Fruit fly (Drosophila melanogaster): Measurements from ENCODE around the gene CG42816.

CG42816 gene

DNA sequence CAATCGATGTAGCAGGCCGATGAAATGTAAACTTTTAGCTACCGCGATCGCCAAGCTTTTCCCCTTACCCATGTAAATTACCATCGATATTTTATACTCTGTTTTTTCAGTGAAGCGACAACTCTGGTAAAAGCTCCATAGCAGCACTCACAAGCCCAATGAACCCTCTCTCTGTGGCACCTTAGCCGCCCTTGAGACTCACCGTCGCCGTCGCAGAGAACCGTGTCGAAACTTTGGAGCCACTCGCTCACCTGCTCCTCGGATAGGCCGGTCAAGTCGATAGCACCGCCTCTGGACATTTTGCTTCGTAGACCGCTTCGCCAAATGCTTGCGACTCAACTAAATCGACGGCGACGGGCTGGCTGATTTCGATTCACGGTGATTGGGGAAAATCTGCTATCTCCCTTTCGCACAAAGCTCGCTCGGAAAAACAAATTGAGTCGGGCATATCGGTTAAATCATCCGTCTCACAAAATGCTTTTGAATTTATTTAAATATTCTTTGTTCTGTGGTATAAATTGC lies 43.8 kb upstream of the CG42816 start, which contains the start of gene CG5577 (continued):
- TF ChIP-seq Bgb (GFP tag; IDR thresholded peaks at IDR 0.05; ENCODE audit: partially characterized antibody) (peak; percentile 74), CG11456 (GFP tag; IDR thresholded peaks at IDR 0.05) (0 out of 3 replicates have a peak, but pooled peaks have one; percentile 21), cwo (GFP tag; optimal IDR thresholded peaks at IDR 0.05) (peak; percentile 40), ftz-f1 (GFP tag; optimal IDR thresholded peaks at IDR 0.05) (peak; percentile 98), crol (GFP tag; IDR thresholded peaks at IDR 0.05) (peak; percentile 28; the same call in 1 of the 2 replicates), Ada2b (GFP tag; IDR thresholded peaks at IDR 0.05) (peak; percentile 25; the same call in 1 of the 2 replicates), CG14014 (GFP tag; IDR thresholded peaks at IDR 0.05) (peak; percentile 32; the same call in 1 of the 2 replicates), CG11695 (GFP tag; IDR thresholded peaks at IDR 0.05) (no peak), CG7556 (GFP tag; optimal IDR thresholded peaks at IDR 0.05) (no peak), CG15269 (tag; optimal IDR thresholded peaks at IDR 0.05) (peak; percentile 27), eve (GFP tag; optimal IDR thresholded peaks at IDR 0.05) (no peak), CG42726 (GFP tag; IDR thresholded peaks at IDR 0.05; ENCODE audit: partially characterized antibody) (peak; percentile 39; the same call in 1 of the 2 replicates), chm (GFP tag; IDR thresholded peaks at IDR 0.05) (no peak), CG6765 (GFP tag; optimal IDR thresholded peaks at IDR 0.05) (no peak), CG34422 (GFP tag; IDR thresholded peaks at IDR 0.05) (peak; percentile 41; the same call in 1 of the 3 replicates), YL-1 (GFP tag; optimal IDR thresholded peaks at IDR 0.05) (no peak), CG6175 (GFP tag; IDR thresholded peaks at IDR 0.05) (peak; percentile 97), lov (optimal IDR thresholded peaks at IDR 0.05) (no peak), lov (GFP tag; IDR thresholded peaks at IDR 0.05) (0 out of 3 replicates have a peak, but pooled peaks have one; percentile 9), schlank (tag; optimal IDR thresholded peaks at IDR 0.05) (no peak), CG17361 (GFP tag; IDR thresholded peaks at IDR 0.05) (no peak), Elba2 (GFP tag; optimal IDR thresholded peaks at IDR 0.05) (no peak), CG13894 (tag; optimal IDR thresholded peaks at IDR 0.05) (peak; percentile 53), BEAF-32 (GFP tag; optimal IDR thresholded peaks at IDR 0.05) (peak; percentile 60), Drgx (GFP tag; IDR thresholded peaks at IDR 0.05) (no peak), MBD-R2 (GFP tag; IDR thresholded peaks at IDR 0.05) (peak; percentile 15; the same call in 1 of the 2 replicates), CG12769 (tag; optimal IDR thresholded peaks at IDR 0.05) (peak; percentile 82), ken (GFP tag; IDR thresholded peaks at IDR 0.05) (no peak), pzg (GFP tag; optimal IDR thresholded peaks at IDR 0.05) (peak; percentile 36), Atf-2 (GFP tag; optimal IDR thresholded peaks at IDR 0.05) (no peak)

DNA sequence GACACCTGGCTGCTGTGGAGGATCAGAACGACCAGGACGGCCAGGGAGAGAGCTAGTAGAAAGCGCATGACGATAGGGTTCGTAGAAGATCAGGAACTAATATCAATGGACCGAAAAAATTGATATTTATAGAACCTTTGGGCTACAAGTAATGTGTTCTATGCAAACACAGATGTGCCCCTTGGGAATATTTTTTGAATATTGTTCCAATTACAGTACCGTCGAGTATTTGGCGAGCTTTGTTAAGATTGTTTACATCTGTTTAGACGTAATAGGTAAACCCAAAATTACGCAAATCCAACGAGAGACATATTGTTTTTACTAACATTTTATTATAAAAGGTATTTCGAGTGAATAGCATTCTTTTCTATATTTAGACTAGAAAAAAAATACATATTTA lies 37.7 kb upstream of the CG42816 start, which contains the start of gene CG32189:
Gene CG32189, minus strand, starts transcription at position 101 of the 400 bp plus-strand sequence.
- TF ChIP-seq Fer2 (tag; optimal IDR thresholded peaks at IDR 0.05) (no peak), Sox102F (GFP tag; optimal IDR thresholded peaks at IDR 0.05) (no peak), Awh (GFP tag; IDR thresholded peaks at IDR 0.05) (no peak), CG8478 (optimal IDR thresholded peaks at IDR 0.05) (no peak), aop (GFP tag; IDR thresholded peaks at IDR 0.05) (no peak), CG4424 (GFP tag; optimal IDR thresholded peaks at IDR 0.05) (no peak), CG6175 (GFP tag; IDR thresholded peaks at IDR 0.05) (no peak), Ets97D (GFP tag; optimal IDR thresholded peaks at IDR 0.05) (no peak), CG17385 (GFP tag; optimal IDR thresholded peaks at IDR 0.05) (no peak), chinmo (GFP tag; IDR thresholded peaks at IDR 0.05; ENCODE audit: partially characterized antibody) (no peak), CG4854 (GFP tag; optimal IDR thresholded peaks at IDR 0.05) (no peak), Hsf (GFP tag; optimal IDR thresholded peaks at IDR 0.05) (no peak), Xrp1 (GFP tag; IDR thresholded peaks at IDR 0.05) (no peak), CG5245 (GFP tag; optimal IDR thresholded peaks at IDR 0.05) (no peak), HLH3B (GFP tag; IDR thresholded peaks at IDR 0.05) (no peak), Dip3 (GFP tag; optimal IDR thresholded peaks at IDR 0.05) (no peak), nerfin-1 (tag; optimal IDR thresholded peaks at IDR 0.05) (no peak), gsb (GFP tag; IDR thresholded peaks at IDR 0.05) (no peak)

Measured in whole organism, embryonic.